Fruit fly (Drosophila melanogaster) whole organism, adult: Measurements from ENCODE around the gene msi.

Experiments
- CG14711 ChIP-seq: fragments of 200-800 bp; sonication (Bioruptor generic); optimal IDR thresholded peaks from 2 replicates; lab custom pipeline; 2018; ENCODE audit warnings: missing biosample characterization, mild to moderate bottlenecking, missing genetic modification characterization, moderate library complexity
- CG1620 ChIP-seq: fragments of 200-800 bp; sonication (Bioruptor generic); optimal IDR thresholded peaks from 2 replicates; lab custom pipeline; 2016; ENCODE audit warnings: missing biosample characterization, missing genetic modification characterization
- CG7101 ChIP-seq: fragments of 200-800 bp; sonication (Bioruptor generic); optimal IDR thresholded peaks from 2 replicates; lab custom pipeline; 2018; ENCODE audit warnings: missing biosample characterization, mild to moderate bottlenecking, missing genetic modification characterization, moderate library complexity
- Hr96 ChIP-seq: fragments of 200-800 bp; sonication (Bioruptor generic); optimal IDR thresholded peaks from 2 replicates; lab custom pipeline; 2016; ENCODE audit warnings: missing biosample characterization, missing genetic modification characterization
- kay ChIP-seq: fragments of 200-800 bp; sonication (Bioruptor generic); peaks from one replicate; lab custom pipeline; 2016; ENCODE audit warnings: missing biosample characterization, missing genetic modification characterization, borderline replicate concordance
- ovo ChIP-seq: fragments of 200-800 bp; sonication (Bioruptor generic); optimal IDR thresholded peaks from 2 replicates; lab custom pipeline; 2016; ENCODE audit warnings: missing biosample characterization, missing genetic modification characterization

DNA sequence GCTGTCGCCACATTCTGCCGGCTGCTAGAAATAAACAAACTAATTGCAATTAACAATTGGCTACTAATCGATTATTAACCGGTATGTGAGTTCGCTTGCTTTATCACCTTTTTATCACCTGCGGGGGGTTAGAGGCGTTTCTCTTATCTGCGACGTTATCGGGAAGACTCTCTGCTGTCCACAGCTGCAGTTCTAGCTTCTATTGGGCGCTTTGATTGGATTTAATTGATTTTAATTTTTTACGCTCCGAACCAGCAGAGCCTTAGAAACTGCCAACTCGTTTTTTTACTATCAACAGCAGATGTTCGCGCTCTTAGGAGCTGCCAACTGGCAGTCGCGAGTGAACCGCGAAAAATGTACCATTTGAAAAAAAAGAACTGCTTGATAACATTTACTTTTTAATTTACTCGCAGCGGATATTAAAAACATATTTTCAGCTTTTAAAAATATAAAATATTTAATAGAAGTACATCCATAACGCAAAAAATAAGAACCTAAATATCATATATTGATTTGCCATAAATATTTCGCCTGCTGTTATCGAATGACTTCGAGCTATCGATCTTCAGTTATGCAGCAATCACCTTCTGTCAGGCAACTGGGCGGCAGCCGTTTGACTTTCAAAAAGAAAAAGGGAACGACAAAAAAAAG, 110.8 kb downstream of the msi start, which contains the start of gene Ssadh:
- TF ChIP-seq ovo (no peak), kay (no peak), CG7101 (tag; lab: Kevin White, UChicago) (no peak), CG1620 (GFP tag; lab: Kevin White, UChicago) (no peak), CG14711 (tag; lab: Kevin White, UChicago) (no peak), Hr96 (GFP tag; lab: Kevin White, UChicago) (no peak)
